Worm (Caenorhabditis elegans) whole organism, L4 larva: ENCODE measurements around the gene Y39A1A.17.
A peak's percentile ranks its signal among the peaks of the same experiment; 100 is the strongest.

ENCODE experiments used
- D1046.2 ChIP-seq: fragments of 200-800 bp; sonication (Bioruptor generic); IDR thresholded peaks from 2 replicates; pipeline ENCODE4 v1.3.6; 2022; ENCODE audit warnings: missing genetic modification characterization, missing compliant biosample characterization
- F49E8.2 ChIP-seq: sonication (generic microtip); optimal IDR thresholded peaks from 2 replicates; lab custom pipeline; 2016; ENCODE audit warnings: missing compliant biosample characterization, mild to moderate bottlenecking, missing genetic modification characterization, borderline replicate concordance
- T20F7.1 ChIP-seq: fragments of 200-800 bp; sonication (Bioruptor generic); optimal IDR thresholded peaks from 2 replicates; lab custom pipeline; 2018; ENCODE audit warnings: mild to moderate bottlenecking, missing genetic modification characterization, missing compliant biosample characterization
- T26A8.4 ChIP-seq: fragments of 200-800 bp; sonication (Bioruptor generic); IDR thresholded peaks from 2 replicates; pipeline ENCODE4 v1.3.6; 2022; ENCODE audit warnings: missing genetic modification characterization, missing compliant biosample characterization
- Y75B8A.6 ChIP-seq: fragments of 200-800 bp; sonication (Bioruptor generic); IDR thresholded peaks from 2 replicates; pipeline ENCODE4 v1.3.6; 2022; ENCODE audit warnings: missing genetic modification reagents, missing genetic modification characterization, missing compliant biosample characterization
- ZK337.2 ChIP-seq: fragments of 200-800 bp; sonication (Bioruptor generic); IDR thresholded peaks from 2 replicates; pipeline ENCODE4 v1.3.6; 2022; ENCODE audit warnings: missing genetic modification reagents, missing genetic modification characterization, missing compliant biosample characterization
- aha-1 ChIP-seq: fragments of 150-350 bp; peaks from one replicate; lab custom pipeline; 2014; ENCODE audit warnings: missing biosample characterization, missing genetic modification characterization
- ama-1 ChIP-seq: fragments of 150-350 bp; optimal IDR thresholded peaks from 2 replicates; lab custom pipeline; 2014; ENCODE audit warnings: inconsistent platforms, mixed read lengths
- ceh-20 ChIP-seq: fragments of 200-800 bp; sonication (Bioruptor generic); IDR thresholded peaks from 2 replicates; pipeline ENCODE4 v1.3.6; 2022; ENCODE audit warnings: missing genetic modification reagents, missing genetic modification characterization, missing compliant biosample characterization
- ceh-32 ChIP-seq: sonication (generic microtip); optimal IDR thresholded peaks from 2 replicates; lab custom pipeline; 2016; ENCODE audit warnings: mild to moderate bottlenecking, missing genetic modification characterization, missing compliant biosample characterization; ENCODE audit not compliant: poor library complexity
- ceh-82 ChIP-seq: sonication (generic microtip); optimal IDR thresholded peaks from 2 replicates; lab custom pipeline; 2017; ENCODE audit warnings: missing biosample characterization, missing genetic modification characterization
- ctbp-1 ChIP-seq: fragments of 200-800 bp; sonication (Bioruptor generic); IDR thresholded peaks from 2 replicates; pipeline ENCODE4 v1.3.6; 2022; ENCODE audit warnings: missing genetic modification reagents, missing genetic modification characterization, missing compliant biosample characterization
- daf-16 ChIP-seq, 3 experiments: sonication (generic microtip); optimal IDR thresholded peaks; 2 replicates each; lab custom pipeline; 2016 to 2017; ENCODE audit warnings: missing genetic modification characterization in 3 of 3, missing genetic modification reagents in 3 of 3, mild to moderate bottlenecking in 2 of 3, missing compliant biosample characterization in 2 of 3, missing biosample characterization in 1 of 3, moderate library complexity in 1 of 3
- dmd-6 ChIP-seq: fragments of 200-800 bp; sonication (Bioruptor generic); IDR thresholded peaks from 2 replicates; pipeline ENCODE4 v1.3.6; 2022; ENCODE audit warnings: missing genetic modification reagents, missing genetic modification characterization, missing compliant biosample characterization
- duxl-1 ChIP-seq: sonication (generic microtip); optimal IDR thresholded peaks from 2 replicates; lab custom pipeline; 2016; ENCODE audit warnings: mild to moderate bottlenecking, missing genetic modification characterization, moderate library complexity, missing compliant biosample characterization; ENCODE audit not compliant: poor library complexity
- gei-8 ChIP-seq: fragments of 200-800 bp; sonication (Bioruptor generic); optimal IDR thresholded peaks from 2 replicates; lab custom pipeline; 2018; ENCODE audit warnings: mild to moderate bottlenecking, missing genetic modification characterization, missing compliant biosample characterization
- hlh-30 ChIP-seq: sonication (generic microtip); optimal IDR thresholded peaks from 2 replicates; lab custom pipeline; 2017; ENCODE audit warnings: antibody characterized with exemption, mild to moderate bottlenecking, missing genetic modification characterization, missing compliant biosample characterization; ENCODE audit not compliant: insufficient read depth
- jun-1 ChIP-seq: fragments of 150-350 bp; optimal IDR thresholded peaks from 2 replicates; lab custom pipeline; 2014; ENCODE audit warnings: missing biosample characterization, missing genetic modification reagents, missing genetic modification characterization
- lim-7 ChIP-seq: fragments of 200-800 bp; sonication (Bioruptor generic); IDR thresholded peaks from 2 replicates; pipeline ENCODE4 v1.3.6; 2022; ENCODE audit warnings: missing genetic modification characterization, missing compliant biosample characterization
- lin-1 ChIP-seq: fragments of 200-800 bp; sonication (Bioruptor generic); IDR thresholded peaks from 2 replicates; pipeline ENCODE4 v1.3.6; 2022; ENCODE audit warnings: missing genetic modification reagents, missing genetic modification characterization, missing compliant biosample characterization
- lin-15B ChIP-seq: fragments of 150-350 bp; sonication (generic microtip); optimal IDR thresholded peaks from 3 replicates; lab custom pipeline; 2014; ENCODE audit warnings: missing biosample characterization, missing genetic modification characterization
- lin-29 ChIP-seq: fragments of 200-800 bp; sonication (Bioruptor generic); IDR thresholded peaks from 2 replicates; pipeline ENCODE4 v1.3.6; 2022; ENCODE audit warnings: missing genetic modification reagents, missing genetic modification characterization, missing compliant biosample characterization
- lin-38 ChIP-seq: fragments of 200-800 bp; sonication (Bioruptor generic); IDR thresholded peaks from 2 replicates; pipeline ENCODE4 v1.3.6; 2022; ENCODE audit warnings: missing genetic modification reagents, missing genetic modification characterization, missing compliant biosample characterization
- lir-3 ChIP-seq: sonication (generic microtip); optimal IDR thresholded peaks from 2 replicates; lab custom pipeline; 2016; ENCODE audit warnings: mild to moderate bottlenecking, missing genetic modification characterization, missing compliant biosample characterization
- lsy-2 ChIP-seq, 2 experiments: fragments of 150-350 bp in 1 of 2; sonication (generic microtip) in 1 of 2; optimal IDR thresholded peaks; 2 replicates each; lab custom pipeline; 2014 to 2017; ENCODE audit warnings: missing biosample characterization in 2 of 2, missing genetic modification characterization in 2 of 2
- madf-9 ChIP-seq: fragments of 200-800 bp; sonication (Bioruptor generic); conservative IDR thresholded peaks from 2 replicates; pipeline ENCODE4 v1.3.6; 2022; ENCODE audit warnings: missing genetic modification reagents, missing genetic modification characterization, missing compliant biosample characterization
- mxl-2 ChIP-seq: fragments of 200-800 bp; sonication (Bioruptor generic); conservative IDR thresholded peaks from 2 replicates; pipeline ENCODE4 v1.3.6; 2022; ENCODE audit warnings: missing genetic modification reagents, missing genetic modification characterization, missing compliant biosample characterization
- nhr-10 ChIP-seq: fragments of 150-350 bp; optimal IDR thresholded peaks from 2 replicates; lab custom pipeline; 2014; ENCODE audit warnings: missing biosample characterization, missing genetic modification characterization
- nhr-237 ChIP-seq: sonication (generic microtip); optimal IDR thresholded peaks from 2 replicates; lab custom pipeline; 2017; ENCODE audit warnings: missing biosample characterization, missing genetic modification characterization
- nhr-25 ChIP-seq: sonication (generic microtip); optimal IDR thresholded peaks from 2 replicates; lab custom pipeline; 2017; ENCODE audit warnings: missing genetic modification characterization, mild to moderate bottlenecking, missing compliant biosample characterization, antibody characterized with exemption, moderate library complexity, borderline replicate concordance; ENCODE audit not compliant: insufficient read depth
- nhr-42 ChIP-seq: fragments of 200-800 bp; sonication (Bioruptor generic); IDR thresholded peaks from 2 replicates; pipeline ENCODE4 v1.3.6; 2022; ENCODE audit warnings: missing genetic modification characterization, missing compliant biosample characterization
- pha-4 ChIP-seq, 2 experiments: fragments of 150-350 bp in 1 of 2; fragments of 200-800 bp in 1 of 2; sonication (Bioruptor generic) in 1 of 2; IDR thresholded peaks in 1 of 2; optimal IDR thresholded peaks in 1 of 2; 2 replicates each; pipeline versions ENCODE4 v1.3.6 to Lab custom; 2014 to 2022; ENCODE audit warnings: missing genetic modification characterization in 2 of 2, missing genetic modification reagents in 2 of 2, missing biosample characterization in 1 of 2, missing compliant biosample characterization in 1 of 2
- skn-1 ChIP-seq: fragments of 150-350 bp; optimal IDR thresholded peaks from 2 replicates; lab custom pipeline; 2014; ENCODE audit warnings: missing biosample characterization, missing genetic modification characterization
- snpc-4 ChIP-seq: fragments of 150-350 bp; optimal IDR thresholded peaks from 2 replicates; lab custom pipeline; 2014; ENCODE audit warnings: missing biosample characterization, missing genetic modification characterization
- tag-97 ChIP-seq: fragments of 200-800 bp; sonication (Bioruptor generic); IDR thresholded peaks from 2 replicates; pipeline ENCODE4 v1.3.6; 2022; ENCODE audit warnings: missing genetic modification characterization, missing compliant biosample characterization
- unc-130 ChIP-seq: sonication (generic microtip); optimal IDR thresholded peaks from 2 replicates; lab custom pipeline; 2016; ENCODE audit warnings: missing genetic modification reagents, missing genetic modification characterization, missing compliant biosample characterization
- unc-39 ChIP-seq: sonication (generic microtip); optimal IDR thresholded peaks from 2 replicates; lab custom pipeline; 2017; ENCODE audit warnings: missing biosample characterization, missing genetic modification characterization
- unc-62 ChIP-seq, 3 experiments: fragments of 150-350 bp in 1 of 3; sonication (generic microtip); optimal IDR thresholded peaks in 2 of 3; peaks in 1 of 3; 1 replicate in 1 of 3; 2 replicates in 2 of 3; lab custom pipeline; 2014 to 2017; ENCODE audit warnings: missing biosample characterization in 3 of 3, missing genetic modification characterization in 3 of 3, missing genetic modification reagents in 3 of 3, missing genotype in 1 of 3
- zfp-3 ChIP-seq: fragments of 200-800 bp; sonication (Bioruptor generic); conservative IDR thresholded peaks from 2 replicates; pipeline ENCODE4 v1.3.6; 2022; ENCODE audit warnings: missing genetic modification reagents, missing genetic modification characterization, missing compliant biosample characterization
- zip-2 ChIP-seq: fragments of 150-350 bp; optimal IDR thresholded peaks from 2 replicates; lab custom pipeline; 2014; ENCODE audit warnings: missing biosample characterization, missing genetic modification characterization

The Y39A1A.17 gene

DNA sequence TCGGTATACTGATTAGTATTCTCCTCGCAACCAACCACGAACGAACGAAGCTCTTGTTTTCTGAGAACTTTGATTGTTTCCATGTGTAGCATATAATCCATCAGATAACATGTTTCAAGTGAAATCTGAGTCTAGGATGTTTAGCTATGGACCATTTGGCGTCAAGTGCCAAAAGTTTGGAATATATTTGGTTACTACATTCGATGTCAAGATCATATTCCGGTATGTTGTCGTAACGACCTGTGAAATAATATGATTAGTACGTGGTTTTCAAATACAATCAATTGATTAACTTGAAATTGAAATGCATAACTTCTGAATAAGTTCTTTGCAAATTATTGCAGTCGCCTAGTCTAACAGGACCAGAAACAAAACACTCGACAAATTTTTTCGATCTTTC lies at the start of gene Y39A1A.17:
TSS of gene Y39A1A.17 (minus strand) at position 101 of the 400 bp plus-strand sequence.
- TF ChIP-seq mxl-2 (GFP tag; lab: Robert Waterston, UW): no peak
- no peak for TF ChIP-seq jun-1 (tag; lab: Kevin White, UChicago)
- TF ChIP-seq nhr-42: no peak
- TF ChIP-seq madf-9 (GFP tag; lab: Robert Waterston, UW): no peak
- TF ChIP-seq Y75B8A.6 (GFP tag; lab: Robert Waterston, UW): no peak
- TF ChIP-seq snpc-4 (tag; lab: Kevin White, UChicago): no peak
- TF ChIP-seq nhr-237 (tag; lab: Kevin White, UChicago): no peak
- no peak for TF ChIP-seq lsy-2 (tag; optimal IDR thresholded peaks at IDR 0.05; lab: Kevin White, UChicago)
- TF ChIP-seq lin-38 (GFP tag; lab: Robert Waterston, UW): no peak
- TF ChIP-seq gei-8: no peak
- no peak for TF ChIP-seq tag-97 (GFP tag; lab: Robert Waterston, UW)
- no peak for TF ChIP-seq T26A8.4 (GFP tag; lab: Robert Waterston, UW)
- TF ChIP-seq nhr-10 (tag; lab: Kevin White, UChicago): no peak
- TF ChIP-seq ctbp-1 (GFP tag; lab: Robert Waterston, UW): no peak
- no peak for TF ChIP-seq ceh-20 (GFP tag; lab: Robert Waterston, UW)
- TF ChIP-seq zfp-3 (GFP tag; lab: Robert Waterston, UW): no peak
- TF ChIP-seq ceh-32 (tag; lab: Kevin White, UChicago): no peak

DNA sequence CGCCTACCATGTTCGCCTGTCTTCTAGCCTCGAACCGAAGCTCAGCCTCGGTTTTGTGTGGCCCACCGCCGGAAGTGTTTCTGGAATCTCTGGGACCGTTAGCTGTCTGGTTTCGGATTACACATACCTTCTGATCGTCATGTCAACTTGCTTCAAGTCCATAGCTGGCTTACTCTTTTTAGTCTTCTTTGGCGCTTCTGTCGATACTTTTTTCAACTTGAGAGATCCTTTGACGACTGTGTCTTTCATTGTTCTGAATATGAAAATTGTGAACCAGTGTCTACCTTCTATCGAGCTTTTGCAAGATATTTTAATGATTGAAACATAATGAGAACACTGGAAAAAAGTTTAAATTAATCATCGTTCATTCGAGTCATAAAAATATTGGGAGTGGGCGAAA lies 49.6 kb upstream of the Y39A1A.17 start, which contains the start of gene K01G5.8:
TSS of gene K01G5.8 (minus strand) at position 255 of the 400 bp plus-strand sequence.
- TF ChIP-seq lim-7: 0 out of 2 replicates have a peak, but pooled peaks have one; percentile 5
- TF ChIP-seq ZK337.2 (GFP tag; lab: Robert Waterston, UW): no peak
- TF ChIP-seq Y75B8A.6 (GFP tag; lab: Robert Waterston, UW): 0 out of 2 replicates have a peak, but pooled peaks have one; percentile 39
- no peak for TF ChIP-seq ceh-82 (tag; lab: Kevin White, UChicago)
- no peak for TF ChIP-seq madf-9 (GFP tag; lab: Robert Waterston, UW)
- TF ChIP-seq nhr-42: 0 out of 2 replicates have a peak, but pooled peaks have one; percentile 48
- no peak for TF ChIP-seq hlh-30 (tag; lab: Kevin White, UChicago)
- TF ChIP-seq nhr-10 (tag; lab: Kevin White, UChicago): no peak
- peak; percentile 8 for TF ChIP-seq F49E8.2 (tag; lab: Kevin White, UChicago)
- no peak for TF ChIP-seq skn-1 (tag; lab: Kevin White, UChicago)
- TF ChIP-seq lin-29 (GFP tag; lab: Robert Waterston, UW): no peak
- peak; percentile 63 for TF ChIP-seq lin-38 (GFP tag; lab: Robert Waterston, UW)
- no peak for TF ChIP-seq nhr-25 (tag; lab: Kevin White, UChicago)
- TF ChIP-seq unc-130: no peak
- peak; percentile 41 for TF ChIP-seq ama-1 (lab: Kevin White, UChicago)
- TF ChIP-seq aha-1 (tag; lab: Kevin White, UChicago): no peak
- TF ChIP-seq pha-4 (GFP tag; IDR thresholded peaks at IDR 0.05; lab: Robert Waterston, UW): 0 out of 2 replicates have a peak, but pooled peaks have one; percentile 12
- TF ChIP-seq pha-4 (tag; optimal IDR thresholded peaks at IDR 0.05; lab: Kevin White, UChicago): no peak
- no peak for TF ChIP-seq daf-16 (GFP tag; optimal IDR thresholded peaks at IDR 0.05; lab: Kevin White, UChicago)
- no peak for TF ChIP-seq daf-16 (tag; optimal IDR thresholded peaks at IDR 0.05; lab: Kevin White, UChicago)
- no peak for TF ChIP-seq duxl-1 (tag; lab: Kevin White, UChicago)
- TF ChIP-seq unc-39 (tag; lab: Kevin White, UChicago): no peak
- TF ChIP-seq lir-3 (tag; lab: Kevin White, UChicago): no peak
- no peak for TF ChIP-seq T20F7.1 (GFP tag; lab: Kevin White, UChicago)
- TF ChIP-seq lin-15B (tag; lab: Kevin White, UChicago): no peak
- TF ChIP-seq tag-97 (GFP tag; lab: Robert Waterston, UW): no peak
- TF ChIP-seq D1046.2: no peak
- TF ChIP-seq lin-1 (GFP tag; lab: Robert Waterston, UW): no peak
- TF ChIP-seq zip-2 (tag; lab: Kevin White, UChicago): no peak
- no peak for TF ChIP-seq dmd-6 (GFP tag; lab: Robert Waterston, UW)
- no peak for TF ChIP-seq unc-62 (GFP tag; optimal IDR thresholded peaks at IDR 0.05 in 1 of 2; lab: Kevin White, UChicago)
- no peak for TF ChIP-seq unc-62 (tag; optimal IDR thresholded peaks at IDR 0.05; lab: Kevin White, UChicago)
